Worm (Caenorhabditis elegans) whole organism, L2 larva: ENCODE results near the gene dlst-1.

Experiments
- C34F6.9 ChIP-seq: fragments of 150-350 bp; optimal IDR thresholded peaks from 2 replicates; lab custom pipeline; 2014; ENCODE audit warnings: missing biosample characterization, missing genetic modification characterization
- F13H6.1 ChIP-seq: sonication (generic microtip); optimal IDR thresholded peaks from 2 replicates; lab custom pipeline; 2016; ENCODE audit warnings: missing genetic modification characterization, missing compliant biosample characterization
- R02D3.7 ChIP-seq: fragments of 150-350 bp; optimal IDR thresholded peaks from 2 replicates; lab custom pipeline; 2014; ENCODE audit warnings: missing biosample characterization, missing genetic modification characterization
- Y55F3AM.14 ChIP-seq: fragments of 200-800 bp; sonication (Bioruptor generic); optimal IDR thresholded peaks from 2 replicates; lab custom pipeline; 2018; ENCODE audit warnings: mild to moderate bottlenecking, missing genetic modification characterization, missing compliant biosample characterization
- ZK546.5 ChIP-seq: sonication (generic microtip); optimal IDR thresholded peaks from 2 replicates; lab custom pipeline; 2017; ENCODE audit warnings: missing biosample characterization, missing genetic modification characterization
- alr-1 ChIP-seq: fragments of 150-350 bp; optimal IDR thresholded peaks from 2 replicates; lab custom pipeline; 2014; ENCODE audit warnings: missing biosample characterization, missing genetic modification characterization
- aly-2 ChIP-seq: fragments of 150-350 bp; optimal IDR thresholded peaks from 2 replicates; lab custom pipeline; 2014; ENCODE audit warnings: missing biosample characterization, missing genetic modification characterization
- ama-1 ChIP-seq: fragments of 150-350 bp; optimal IDR thresholded peaks from 2 replicates; lab custom pipeline; 2018; ENCODE audit warnings: inconsistent platforms
- blmp-1 ChIP-seq: sonication (generic microtip); optimal IDR thresholded peaks from 2 replicates; lab custom pipeline; 2017; ENCODE audit warnings: missing genetic modification characterization, mild to moderate bottlenecking, missing compliant biosample characterization, antibody characterized with exemption, moderate library complexity; ENCODE audit not compliant: insufficient read depth
- ceh-16 ChIP-seq: fragments of 150-350 bp; optimal IDR thresholded peaks from 2 replicates; lab custom pipeline; 2014; ENCODE audit warnings: missing biosample characterization, missing genetic modification characterization
- ceh-82 ChIP-seq: fragments of 150-350 bp; optimal IDR thresholded peaks from 2 replicates; lab custom pipeline; 2014; ENCODE audit warnings: missing biosample characterization, missing genetic modification characterization
- dmd-4 ChIP-seq: sonication (generic microtip); optimal IDR thresholded peaks from 2 replicates; lab custom pipeline; 2017; ENCODE audit warnings: missing biosample characterization, missing genetic modification characterization
- egl-27 ChIP-seq: sonication (generic microtip); optimal IDR thresholded peaks from 3 replicates; lab custom pipeline; 2017; ENCODE audit warnings: missing biosample characterization, missing genetic modification reagents, missing genetic modification characterization
- elt-3 ChIP-seq: sonication (generic microtip); optimal IDR thresholded peaks from 2 replicates; lab custom pipeline; 2017; ENCODE audit warnings: missing biosample characterization, missing genetic modification characterization
- fos-1 ChIP-seq: fragments of 150-350 bp; optimal IDR thresholded peaks from 2 replicates; lab custom pipeline; 2014; ENCODE audit warnings: missing biosample characterization, missing genetic modification characterization
- gmeb-1 ChIP-seq: fragments of 150-350 bp; optimal IDR thresholded peaks from 2 replicates; lab custom pipeline; 2014; ENCODE audit warnings: missing biosample characterization, missing genetic modification characterization
- lin-11 ChIP-seq: fragments of 150-350 bp; sonication (generic microtip); optimal IDR thresholded peaks from 2 replicates; lab custom pipeline; 2014; ENCODE audit warnings: missing biosample characterization, missing genetic modification characterization, inconsistent platforms, mixed read lengths
- lin-39 ChIP-seq: fragments of 150-350 bp; optimal IDR thresholded peaks from 2 replicates; lab custom pipeline; 2014; ENCODE audit warnings: missing biosample characterization, missing genetic modification reagents, missing genetic modification characterization
- mab-5 ChIP-seq: fragments of 150-350 bp; optimal IDR thresholded peaks from 2 replicates; lab custom pipeline; 2014; ENCODE audit warnings: missing biosample characterization, missing genetic modification characterization
- mbf-1 ChIP-seq: sonication (generic microtip); optimal IDR thresholded peaks from 2 replicates; lab custom pipeline; 2017; ENCODE audit warnings: missing biosample characterization, missing genetic modification characterization
- mdl-1 ChIP-seq, 2 experiments: fragments of 150-350 bp in 1 of 2; sonication (generic microtip) in 1 of 2; optimal IDR thresholded peaks; 2 replicates each; lab custom pipeline; 2017; ENCODE audit warnings: missing biosample characterization in 2 of 2, missing genetic modification characterization in 2 of 2
- nhr-10 ChIP-seq: sonication (generic microtip); optimal IDR thresholded peaks from 2 replicates; lab custom pipeline; 2017; ENCODE audit warnings: missing biosample characterization, missing genetic modification characterization
- nhr-11 ChIP-seq: fragments of 150-350 bp; optimal IDR thresholded peaks from 2 replicates; lab custom pipeline; 2014; ENCODE audit warnings: missing biosample characterization, missing genetic modification characterization
- nhr-12 ChIP-seq: fragments of 150-350 bp; optimal IDR thresholded peaks from 2 replicates; lab custom pipeline; 2014; ENCODE audit warnings: missing biosample characterization, missing genetic modification characterization
- nhr-129 ChIP-seq: fragments of 150-350 bp; optimal IDR thresholded peaks from 2 replicates; lab custom pipeline; 2014; ENCODE audit warnings: missing biosample characterization, missing genetic modification characterization
- nhr-21 ChIP-seq: fragments of 150-350 bp; optimal IDR thresholded peaks from 2 replicates; lab custom pipeline; 2014; ENCODE audit warnings: missing biosample characterization, missing genetic modification characterization
- nhr-23 ChIP-seq: fragments of 150-350 bp; optimal IDR thresholded peaks from 2 replicates; lab custom pipeline; 2014; ENCODE audit warnings: missing biosample characterization, missing genetic modification reagents, missing genetic modification characterization
- nhr-237 ChIP-seq: fragments of 150-350 bp; optimal IDR thresholded peaks from 2 replicates; lab custom pipeline; 2014; ENCODE audit warnings: missing biosample characterization, missing genetic modification characterization
- nhr-25 ChIP-seq: fragments of 150-350 bp; sonication (generic microtip); optimal IDR thresholded peaks from 3 replicates; lab custom pipeline; 2014; ENCODE audit warnings: missing biosample characterization, missing genetic modification characterization
- nhr-6 ChIP-seq: fragments of 150-350 bp; optimal IDR thresholded peaks from 2 replicates; lab custom pipeline; 2014; ENCODE audit warnings: missing biosample characterization, missing genetic modification characterization
- nhr-77 ChIP-seq: fragments of 150-350 bp; optimal IDR thresholded peaks from 2 replicates; lab custom pipeline; 2014; ENCODE audit warnings: missing biosample characterization, missing genetic modification characterization
- peb-1 ChIP-seq: fragments of 150-350 bp; optimal IDR thresholded peaks from 2 replicates; lab custom pipeline; 2014; ENCODE audit warnings: missing biosample characterization, missing genetic modification characterization
- skn-1 ChIP-seq: sonication (generic microtip); optimal IDR thresholded peaks from 2 replicates; lab custom pipeline; 2017; ENCODE audit warnings: missing biosample characterization, missing genetic modification characterization
- sma-3 ChIP-seq: sonication (generic microtip); optimal IDR thresholded peaks from 2 replicates; lab custom pipeline; 2016; ENCODE audit warnings: missing genetic modification reagents, missing genetic modification characterization, missing compliant biosample characterization
- sma-9 ChIP-seq, 2 experiments: fragments of 150-350 bp in 1 of 2; sonication (generic microtip) in 1 of 2; optimal IDR thresholded peaks; 2 replicates each; lab custom pipeline; 2014 to 2016; ENCODE audit warnings: missing genetic modification characterization in 2 of 2, mild to moderate bottlenecking in 1 of 2, missing biosample characterization in 1 of 2, missing compliant biosample characterization in 1 of 2, missing genetic modification reagents in 1 of 2, moderate library complexity in 1 of 2
- snpc-4 ChIP-seq: fragments of 150-350 bp; optimal IDR thresholded peaks from 2 replicates; lab custom pipeline; 2014; ENCODE audit warnings: missing biosample characterization, missing genetic modification characterization
- unc-39 ChIP-seq: fragments of 150-350 bp; optimal IDR thresholded peaks from 2 replicates; lab custom pipeline; 2014; ENCODE audit warnings: missing biosample characterization, missing genetic modification characterization
- unc-55 ChIP-seq: fragments of 150-350 bp; sonication (generic microtip); optimal IDR thresholded peaks from 3 replicates; lab custom pipeline; 2014; ENCODE audit warnings: missing biosample characterization, missing genetic modification reagents, missing genetic modification characterization
- unc-62 ChIP-seq: fragments of 150-350 bp; optimal IDR thresholded peaks from 2 replicates; lab custom pipeline; 2014; ENCODE audit warnings: missing biosample characterization, missing genetic modification reagents, missing genetic modification characterization
- zag-1 ChIP-seq: fragments of 150-350 bp; optimal IDR thresholded peaks from 2 replicates; lab custom pipeline; 2014; ENCODE audit warnings: missing biosample characterization, missing genetic modification characterization
- ztf-1 ChIP-seq: fragments of 200-800 bp; sonication (Bioruptor generic); conservative IDR thresholded peaks from 2 replicates; pipeline ENCODE4 v1.3.6; 2022; ENCODE audit warnings: missing genetic modification characterization, missing compliant biosample characterization
- ztf-11 ChIP-seq: sonication (generic microtip); optimal IDR thresholded peaks from 2 replicates; lab custom pipeline; 2017; ENCODE audit warnings: missing biosample characterization, missing genetic modification characterization
- ztf-4 ChIP-seq: fragments of 150-350 bp; optimal IDR thresholded peaks from 2 replicates; lab custom pipeline; 2014; ENCODE audit warnings: missing biosample characterization, missing genetic modification characterization

dlst-1 gene

ce11 chrV:6722378-6722777 is 13.5 kb upstream of the dlst-1 start, which contains the start of gene ZC487.2:
TSS of gene ZC487.2 (minus strand) at chrV:6722478.
- TF ChIP-seq ztf-4 = no peak
- TF ChIP-seq lin-39 = no peak
- no peak for TF ChIP-seq alr-1
- no peak for TF ChIP-seq nhr-11
- no peak for TF ChIP-seq mab-5
- no peak for TF ChIP-seq unc-55 (GFP tag; lab: Kevin White, UChicago)
- TF ChIP-seq nhr-25 (tag; lab: Kevin White, UChicago) = no peak
- no peak for TF ChIP-seq sma-9 (GFP tag; optimal IDR thresholded peaks at IDR 0.05; lab: Kevin White, UChicago)
- no peak for TF ChIP-seq sma-9 (tag; optimal IDR thresholded peaks at IDR 0.05; lab: Kevin White, UChicago)
- no peak for TF ChIP-seq egl-27 (tag; lab: Kevin White, UChicago)
- TF ChIP-seq nhr-129 (tag; lab: Kevin White, UChicago) = no peak
- TF ChIP-seq mdl-1 (tag; optimal IDR thresholded peaks at IDR 0.05; lab: Kevin White, UChicago) = no peak
- TF ChIP-seq R02D3.7 (tag; lab: Kevin White, UChicago) = no peak
- TF ChIP-seq unc-62 (GFP tag; lab: Kevin White, UChicago) = no peak

ce11 chrV:6718232-6718631 is 9.3 kb upstream of the dlst-1 start, which contains the start of gene srg-30:
TSS of gene srg-30 (minus strand) at chrV:6718332.
- TF ChIP-seq zag-1 (tag; lab: Kevin White, UChicago) (no peak), aly-2 (tag; lab: Kevin White, UChicago) (no peak), ztf-11 (tag; lab: Kevin White, UChicago) (no peak), R02D3.7 (tag; lab: Kevin White, UChicago) (no peak), dmd-4 (tag; lab: Kevin White, UChicago) (no peak), ceh-82 (tag; lab: Kevin White, UChicago) (no peak), nhr-23 (tag; lab: Kevin White, UChicago) (no peak), ztf-1 (GFP tag; lab: Robert Waterston, UW) (no peak), ama-1 (lab: Kevin White, UChicago) (no peak), C34F6.9 (tag; lab: Kevin White, UChicago) (no peak), lin-11 (tag; lab: Kevin White, UChicago) (no peak), fos-1 (tag; lab: Kevin White, UChicago) (no peak), mdl-1 (tag; optimal IDR thresholded peaks at IDR 0.05; lab: Kevin White, UChicago) (no peak), gmeb-1 (tag; lab: Kevin White, UChicago) (no peak), nhr-11 (no peak), snpc-4 (tag; lab: Kevin White, UChicago) (no peak), peb-1 (tag; lab: Kevin White, UChicago) (no peak), F13H6.1 (tag; lab: Kevin White, UChicago) (no peak)

ce11 chrV:6710462-6710861 is 1.6 kb upstream of the dlst-1 start, which contains the start of gene sna-1:
TSS of gene sna-1 (minus strand) at chrV:6710679.
- peak; percentile 28 for TF ChIP-seq unc-55 (GFP tag; lab: Kevin White, UChicago)
- peak; percentile 36 for TF ChIP-seq ama-1 (lab: Kevin White, UChicago)
- no peak for TF ChIP-seq nhr-12 (tag; lab: Kevin White, UChicago)

ce11 chrV:6706771-6707170 is 2.1 kb downstream of the dlst-1 start, which contains the start of gene W02F12.4:
TSS of gene W02F12.4 (minus strand) at chrV:6706934.
- TF ChIP-seq nhr-12 (tag; lab: Kevin White, UChicago) = no peak
- TF ChIP-seq F13H6.1 (tag; lab: Kevin White, UChicago) = no peak
- TF ChIP-seq R02D3.7 (tag; lab: Kevin White, UChicago) = no peak
- no peak for TF ChIP-seq ZK546.5 (tag; lab: Kevin White, UChicago)
- TF ChIP-seq mbf-1 = no peak
- no peak for TF ChIP-seq elt-3
- no peak for TF ChIP-seq ztf-11 (tag; lab: Kevin White, UChicago)
- no peak for TF ChIP-seq alr-1
- no peak for TF ChIP-seq nhr-237 (tag; lab: Kevin White, UChicago)
- TF ChIP-seq skn-1 (tag; lab: Kevin White, UChicago) = peak; percentile 65
- TF ChIP-seq nhr-10 = no peak
- no peak for TF ChIP-seq C34F6.9 (tag; lab: Kevin White, UChicago)
- no peak for TF ChIP-seq aly-2 (tag; lab: Kevin White, UChicago)
- TF ChIP-seq sma-9 (GFP tag; optimal IDR thresholded peaks at IDR 0.05; lab: Kevin White, UChicago) = peak; percentile 72
- TF ChIP-seq sma-9 (tag; optimal IDR thresholded peaks at IDR 0.05; lab: Kevin White, UChicago) = no peak
- TF ChIP-seq ceh-82 (tag; lab: Kevin White, UChicago) = no peak
- no peak for TF ChIP-seq mab-5
- TF ChIP-seq nhr-77 (tag; lab: Kevin White, UChicago) = no peak
- no peak for TF ChIP-seq nhr-6
- no peak for TF ChIP-seq lin-39
- no peak for TF ChIP-seq unc-62 (GFP tag; lab: Kevin White, UChicago)
- no peak for TF ChIP-seq ceh-16 (tag; lab: Kevin White, UChicago)
- no peak for TF ChIP-seq unc-55 (GFP tag; lab: Kevin White, UChicago)
- no peak for TF ChIP-seq nhr-11
- no peak for TF ChIP-seq peb-1 (tag; lab: Kevin White, UChicago)
- no peak for TF ChIP-seq gmeb-1 (tag; lab: Kevin White, UChicago)
- no peak for TF ChIP-seq snpc-4 (tag; lab: Kevin White, UChicago)
- peak; percentile 91 for TF ChIP-seq fos-1 (tag; lab: Kevin White, UChicago)
- peak; percentile 7 for TF ChIP-seq nhr-25 (tag; lab: Kevin White, UChicago)
- no peak for TF ChIP-seq nhr-21 (tag; lab: Kevin White, UChicago)
- no peak for TF ChIP-seq mdl-1 (tag; optimal IDR thresholded peaks at IDR 0.05; lab: Kevin White, UChicago)
- TF ChIP-seq Y55F3AM.14 = no peak
- no peak for TF ChIP-seq unc-39 (tag; lab: Kevin White, UChicago)
- TF ChIP-seq ama-1 (lab: Kevin White, UChicago) = no peak
- no peak for TF ChIP-seq lin-11 (tag; lab: Kevin White, UChicago)
- peak; percentile 53 for TF ChIP-seq blmp-1 (tag; lab: Kevin White, UChicago)
- no peak for TF ChIP-seq nhr-23 (tag; lab: Kevin White, UChicago)
- TF ChIP-seq sma-3 (GFP tag; lab: Kevin White, UChicago) = peak; percentile 52
